Fruit fly (Drosophila melanogaster) whole organism, embryonic: ENCODE data around the gene Ir25a.
A peak's percentile ranks its signal among the peaks of the same experiment; 100 is the strongest.

Experiments used
- Atf3 ChIP-seq: fragments of 200-800 bp; sonication (Bioruptor generic); optimal IDR thresholded peaks from 3 replicates; lab custom pipeline; 2016; ENCODE audit warnings: missing biosample characterization, missing genetic modification characterization
- CG10543 ChIP-seq: fragments of 200-800 bp; sonication (Bioruptor generic); optimal IDR thresholded peaks from 3 replicates; lab custom pipeline; 2017; ENCODE audit warnings: missing biosample characterization, mild to moderate bottlenecking, missing genetic modification characterization, moderate library complexity
- CG11723 ChIP-seq: fragments of 200-800 bp; sonication (Bioruptor generic); optimal IDR thresholded peaks from 2 replicates; lab custom pipeline; 2017; ENCODE audit warnings: missing biosample characterization, mild to moderate bottlenecking, missing genetic modification characterization
- CG12104 ChIP-seq: fragments of 200-800 bp; sonication (Bioruptor generic); optimal IDR thresholded peaks from 3 replicates; lab custom pipeline; 2016; ENCODE audit warnings: missing biosample characterization, missing genetic modification characterization
- CG13287 ChIP-seq: fragments of 200-800 bp; sonication (Bioruptor generic); IDR thresholded peaks from 2 replicates; pipeline ENCODE4 v1.3.6; 2022; ENCODE audit warnings: missing biosample characterization, missing genetic modification characterization; ENCODE audit not compliant: partially characterized antibody
- CG15601 ChIP-seq: fragments of 200-800 bp; sonication (Bioruptor generic); optimal IDR thresholded peaks from 3 replicates; lab custom pipeline; 2019; ENCODE audit warnings: missing biosample characterization, mild to moderate bottlenecking, missing genetic modification characterization, moderate library complexity
- CG16813 ChIP-seq: fragments of 200-800 bp; sonication (Bioruptor generic); IDR thresholded peaks from 3 replicates; pipeline ENCODE4 v1.3.6; 2022; ENCODE audit warnings: missing biosample characterization, missing genetic modification characterization; ENCODE audit not compliant: partially characterized antibody
- CG17385 ChIP-seq: fragments of 200-800 bp; sonication (Bioruptor generic); optimal IDR thresholded peaks from 3 replicates; lab custom pipeline; 2018; ENCODE audit warnings: missing biosample characterization, mild to moderate bottlenecking, missing genetic modification characterization
- CG18764 ChIP-seq: fragments of 200-800 bp; sonication (Bioruptor generic); optimal IDR thresholded peaks from 3 replicates; lab custom pipeline; 2016; ENCODE audit warnings: missing biosample characterization, missing genetic modification characterization
- CG30020 ChIP-seq: fragments of 200-800 bp; optimal IDR thresholded peaks from 2 replicates; lab custom pipeline; 2019; ENCODE audit warnings: missing biosample characterization, mild to moderate bottlenecking, missing genetic modification characterization, moderate library complexity
- CG32532 ChIP-seq: fragments of 200-800 bp; sonication (Bioruptor generic); IDR thresholded peaks from 2 replicates; pipeline ENCODE4 v1.3.6; 2022; ENCODE audit warnings: missing biosample characterization, missing genetic modification characterization
- CG32772 ChIP-seq: fragments of 200-800 bp; sonication (Bioruptor generic); IDR thresholded peaks from 2 replicates; pipeline ENCODE4 v1.3.6; 2022; ENCODE audit warnings: missing biosample characterization, missing genetic modification characterization
- CG3281 ChIP-seq: fragments of 200-800 bp; sonication (Bioruptor generic); optimal IDR thresholded peaks from 3 replicates; lab custom pipeline; 2017; ENCODE audit warnings: missing biosample characterization, mild to moderate bottlenecking, missing genetic modification characterization
- CG7839 ChIP-seq: fragments of 200-800 bp; sonication (Bioruptor generic); optimal IDR thresholded peaks from 3 replicates; lab custom pipeline; 2018; ENCODE audit warnings: missing biosample characterization, mild to moderate bottlenecking, missing genetic modification characterization, moderate library complexity
- CG7963 ChIP-seq: fragments of 200-800 bp; sonication (Bioruptor generic); IDR thresholded peaks from 3 replicates; pipeline ENCODE4 v1.3.6; 2022; ENCODE audit warnings: missing biosample characterization, missing genetic modification characterization; ENCODE audit not compliant: partially characterized antibody
- CG8290 ChIP-seq, 3 experiments: fragments of 200-800 bp; sonication (Bioruptor generic); optimal IDR thresholded peaks; 2 replicates each; lab custom pipeline; 2016 to 2019; ENCODE audit warnings: missing biosample characterization in 3 of 3, missing genetic modification characterization in 3 of 3, mild to moderate bottlenecking in 2 of 3, moderate library complexity in 1 of 3
- CG9215 ChIP-seq: fragments of 200-800 bp; sonication (Bioruptor generic); IDR thresholded peaks from 2 replicates; pipeline ENCODE4 v1.3.6; 2022; ENCODE audit warnings: missing biosample characterization, missing genetic modification characterization
- D ChIP-seq, 2 experiments: fragments of 200-800 bp in 1 of 2; fragments of >200 bp in 1 of 2; sonication (Bioruptor generic) in 1 of 2; optimal IDR thresholded peaks; 2 replicates in 1 of 2; 3 replicates in 1 of 2; lab custom pipeline; 2017; ENCODE audit warnings: mild to moderate bottlenecking in 1 of 2, missing biosample characterization in 1 of 2, missing genetic modification characterization in 1 of 2, missing genetic modification reagents in 1 of 2
- H2.0 ChIP-seq: fragments of 200-800 bp; sonication (Bioruptor generic); IDR thresholded peaks from 2 replicates; pipeline ENCODE4 v1.3.6; 2022; ENCODE audit warnings: missing biosample characterization, missing genetic modification characterization
- HLH3B ChIP-seq: fragments of 200-800 bp; sonication (Bioruptor generic); IDR thresholded peaks from 2 replicates; pipeline ENCODE4 v1.3.6; 2022; ENCODE audit warnings: missing biosample characterization, missing genetic modification characterization
- HLH54F ChIP-seq: fragments of 200-800 bp; sonication (Bioruptor generic); optimal IDR thresholded peaks from 3 replicates; lab custom pipeline; 2016; ENCODE audit warnings: missing biosample characterization, missing genetic modification characterization
- Hmr ChIP-seq: fragments of 200-800 bp; sonication (Bioruptor generic); optimal IDR thresholded peaks from 3 replicates; lab custom pipeline; 2017; ENCODE audit warnings: mild to moderate bottlenecking, missing biosample characterization, missing genetic modification reagents, missing genetic modification characterization
- Hmx ChIP-seq: fragments of 200-800 bp; sonication (Bioruptor generic); optimal IDR thresholded peaks from 2 replicates; lab custom pipeline; 2016; ENCODE audit warnings: missing biosample characterization, missing genetic modification characterization
- Nf-YA ChIP-seq: fragments of 200-800 bp; sonication (Bioruptor generic); IDR thresholded peaks from 2 replicates; pipeline ENCODE4 v1.3.6; 2022; ENCODE audit warnings: missing biosample characterization, missing genetic modification characterization
- Optix ChIP-seq: fragments of 200-800 bp; sonication (Bioruptor generic); IDR thresholded peaks from 3 replicates; pipeline ENCODE4 v1.3.6; 2022; ENCODE audit warnings: missing biosample characterization, missing genetic modification characterization
- Pdp1 ChIP-seq, 2 experiments: fragments of 200-800 bp; sonication (Bioruptor generic); optimal IDR thresholded peaks; 3 replicates each; lab custom pipeline; 2016; ENCODE audit warnings: missing biosample characterization in 2 of 2, missing genetic modification characterization in 2 of 2, mild to moderate bottlenecking in 1 of 2, moderate library complexity in 1 of 2
- Six4 ChIP-seq: fragments of 200-800 bp; sonication (Bioruptor generic); optimal IDR thresholded peaks from 2 replicates; lab custom pipeline; 2016; ENCODE audit warnings: missing biosample characterization, missing genetic modification characterization
- Sry-δ ChIP-seq: fragments of 200-800 bp; sonication (Bioruptor generic); optimal IDR thresholded peaks from 2 replicates; lab custom pipeline; 2016; ENCODE audit warnings: missing biosample characterization, missing genetic modification characterization
- Usf ChIP-seq: fragments of 200-800 bp; sonication (Bioruptor generic); optimal IDR thresholded peaks from 2 replicates; lab custom pipeline; 2017; ENCODE audit warnings: missing genotype, missing biosample characterization, missing genetic modification characterization
- Vsx1 ChIP-seq: fragments of 200-800 bp; sonication (Bioruptor generic); optimal IDR thresholded peaks from 2 replicates; lab custom pipeline; 2017; ENCODE audit warnings: missing biosample characterization, mild to moderate bottlenecking, missing genetic modification characterization, missing genetic modification reagents
- abd-A ChIP-seq: fragments of 200-800 bp; sonication (Bioruptor generic); optimal IDR thresholded peaks from 3 replicates; lab custom pipeline; 2019; ENCODE audit warnings: missing biosample characterization, mild to moderate bottlenecking, missing genetic modification characterization, moderate library complexity
- ara ChIP-seq: fragments of 200-800 bp; sonication (Bioruptor generic); IDR thresholded peaks from 2 replicates; pipeline ENCODE4 v1.3.6; 2022; ENCODE audit warnings: missing biosample characterization, missing genetic modification characterization
- bbx ChIP-seq: fragments of 200-800 bp; sonication (Bioruptor generic); IDR thresholded peaks from 2 replicates; pipeline ENCODE4 v1.3.6; 2022; ENCODE audit warnings: missing biosample characterization, missing genetic modification characterization; ENCODE audit not compliant: partially characterized antibody
- cato ChIP-seq: fragments of 200-800 bp; sonication (Bioruptor generic); optimal IDR thresholded peaks from 2 replicates; lab custom pipeline; 2016; ENCODE audit warnings: missing biosample characterization, missing genetic modification characterization, borderline replicate concordance
- chinmo ChIP-seq: fragments of 200-800 bp; sonication (Bioruptor generic); IDR thresholded peaks from 4 replicates; pipeline ENCODE4 v1.3.6; 2022; ENCODE audit warnings: missing biosample characterization, missing genetic modification characterization; ENCODE audit not compliant: partially characterized antibody
- ems ChIP-seq: fragments of 200-800 bp; sonication (Bioruptor generic); optimal IDR thresholded peaks from 3 replicates; lab custom pipeline; 2016; ENCODE audit warnings: missing biosample characterization, missing genetic modification characterization
- ken ChIP-seq: fragments of 200-800 bp; sonication (Bioruptor generic); IDR thresholded peaks from 3 replicates; pipeline ENCODE4 v1.3.6; 2022; ENCODE audit warnings: missing biosample characterization, missing genetic modification characterization
- nom ChIP-seq: fragments of 200-800 bp; sonication (Bioruptor generic); optimal IDR thresholded peaks from 2 replicates; lab custom pipeline; 2017; ENCODE audit warnings: missing biosample characterization, missing genetic modification characterization, mild to moderate bottlenecking, moderate library complexity, missing genetic modification reagents
- oc ChIP-seq: fragments of 200-800 bp; sonication (Bioruptor generic); optimal IDR thresholded peaks from 2 replicates; lab custom pipeline; 2018; ENCODE audit warnings: missing biosample characterization, mild to moderate bottlenecking, missing genetic modification characterization, moderate library complexity
- org-1 ChIP-seq: fragments of 200-800 bp; sonication (Bioruptor generic); optimal IDR thresholded peaks from 2 replicates; lab custom pipeline; 2017; ENCODE audit warnings: missing biosample characterization, missing genetic modification characterization
- pros ChIP-seq: fragments of 200-800 bp; sonication (Bioruptor generic); optimal IDR thresholded peaks from 3 replicates; lab custom pipeline; 2019; ENCODE audit warnings: missing biosample characterization, mild to moderate bottlenecking, missing genetic modification characterization, moderate library complexity
- run ChIP-seq: fragments of 200-800 bp; sonication (Bioruptor generic); optimal IDR thresholded peaks from 3 replicates; lab custom pipeline; 2018; ENCODE audit warnings: missing biosample characterization, mild to moderate bottlenecking, missing genetic modification characterization
- slou ChIP-seq: fragments of 200-800 bp; sonication (Bioruptor generic); optimal IDR thresholded peaks from 3 replicates; lab custom pipeline; 2016; ENCODE audit warnings: missing biosample characterization, missing genetic modification characterization
- tio ChIP-seq: fragments of 200-800 bp; sonication (Bioruptor generic); optimal IDR thresholded peaks from 2 replicates; lab custom pipeline; 2017; ENCODE audit warnings: missing biosample characterization, missing genetic modification characterization, inconsistent platforms
- trem ChIP-seq: fragments of 200-800 bp; optimal IDR thresholded peaks from 3 replicates; lab custom pipeline; 2019; ENCODE audit warnings: missing biosample characterization, mild to moderate bottlenecking, missing genetic modification characterization, moderate library complexity
- tup ChIP-seq: fragments of 200-800 bp; sonication (Bioruptor generic); optimal IDR thresholded peaks from 2 replicates; lab custom pipeline; 2016; ENCODE audit warnings: missing biosample characterization, mild to moderate bottlenecking, missing genetic modification characterization, moderate library complexity
- z ChIP-seq: fragments of 200-800 bp; sonication (Bioruptor generic); IDR thresholded peaks from 3 replicates; pipeline ENCODE4 v1.3.6; 2022; ENCODE audit warnings: missing biosample characterization, missing genetic modification characterization
- zf30C ChIP-seq: fragments of 200-800 bp; sonication (Bioruptor generic); optimal IDR thresholded peaks from 3 replicates; lab custom pipeline; 2018; ENCODE audit warnings: missing biosample characterization, mild to moderate bottlenecking, missing genetic modification characterization

Ir25a gene

dm6 chr2L:4812261-4813022 is 22.7 kb downstream of the Ir25a start, which contains the start of gene CG15629:
TSS of gene CG15629 (plus strand) at chr2L:4813009.
- TF ChIP-seq run (tag; lab: Kevin White, UChicago) (no peak), trem (tag; lab: Kevin White, UChicago) (no peak), Usf (GFP tag; lab: Kevin White, UChicago) (no peak), CG9215 (no peak), Optix (GFP tag; lab: Robert Waterston, UW) (no peak), CG12104 (no peak), CG3281 (no peak), Pdp1 (GFP tag; optimal IDR thresholded peaks at IDR 0.05; lab: Kevin White, UChicago) (peak in 1 of 2 experiments; percentile 35), Nf-YA (GFP tag; lab: Robert Waterston, UW) (0 out of 2 replicates have a peak, but pooled peaks have one; percentile 49), CG30020 (tag; lab: Kevin White, UChicago) (no peak), HLH54F (GFP tag; lab: Kevin White, UChicago) (no peak), CG32772 (GFP tag; lab: Robert Waterston, UW) (no peak), CG7839 (tag; lab: Kevin White, UChicago) (no peak), CG32532 (peak; percentile 41; the same call in 1 of the 2 replicates), ems (no peak), CG17385 (GFP tag; lab: Kevin White, UChicago) (no peak), Sry-δ (no peak), CG11723 (GFP tag; lab: Kevin White, UChicago) (no peak), tio (GFP tag; lab: Kevin White, UChicago) (no peak), abd-A (tag; lab: Kevin White, UChicago) (peak; percentile 62), ara (GFP tag; lab: Robert Waterston, UW) (no peak), nom (no peak), oc (tag; lab: Kevin White, UChicago) (peak; percentile 20), bbx (GFP tag; lab: Robert Waterston, UW) (0 out of 2 replicates have a peak, but pooled peaks have one; percentile 8), Vsx1 (no peak), Atf3 (no peak), pros (peak; percentile 56), CG10543 (GFP tag; lab: Kevin White, UChicago) (peak; percentile 38), org-1 (GFP tag; lab: Kevin White, UChicago) (no peak), Hmx (GFP tag; lab: Kevin White, UChicago) (no peak), tup (GFP tag; lab: Kevin White, UChicago) (no peak), ken (GFP tag; lab: Robert Waterston, UW) (no peak), chinmo (GFP tag; lab: Robert Waterston, UW) (0 out of 4 replicates have a peak, but pooled peaks have one; percentile 24), CG13287 (no peak), Six4 (no peak), D (optimal IDR thresholded peaks at IDR 0.05; lab: Kevin White, UChicago) (no peak), D (GFP tag; optimal IDR thresholded peaks at IDR 0.05; lab: Kevin White, UChicago) (no peak), CG7963 (no peak), Hmr (GFP tag; lab: Kevin White, UChicago) (no peak), z (peak; percentile 77; the same call in 2 of the 3 replicates), CG8290 (GFP tag; optimal IDR thresholded peaks at IDR 0.05; lab: Kevin White, UChicago) (no peak), CG8290 (tag; optimal IDR thresholded peaks at IDR 0.05; lab: Kevin White, UChicago) (no peak), CG18764 (GFP tag; lab: Kevin White, UChicago) (no peak), zf30C (GFP tag; lab: Kevin White, UChicago) (peak; percentile 97), cato (GFP tag; lab: Kevin White, UChicago) (no peak), CG15601 (tag; lab: Kevin White, UChicago) (no peak), CG16813 (GFP tag; lab: Robert Waterston, UW) (no peak), HLH3B (no peak), H2.0 (no peak), slou (GFP tag; lab: Kevin White, UChicago) (no peak)
